Fruit fly (Drosophila melanogaster) whole organism, wandering third instar larva: Measurements from ENCODE around the gene eIF5B.

Experiments used
- CG32264 ChIP-seq: fragments of 200-800 bp; sonication (Bioruptor generic); optimal IDR thresholded peaks from 2 replicates; lab custom pipeline; 2016; ENCODE audit warnings: missing biosample characterization, missing genetic modification characterization
- CG9705 ChIP-seq: fragments of 200-800 bp; sonication (Bioruptor generic); optimal IDR thresholded peaks from 2 replicates; lab custom pipeline; 2018; ENCODE audit warnings: missing biosample characterization, mild to moderate bottlenecking, missing genetic modification characterization
- Dfd ChIP-seq: fragments of >200 bp; optimal IDR thresholded peaks from 2 replicates; lab custom pipeline; 2017; ENCODE audit warnings: missing biosample characterization, missing genetic modification characterization
- HLH106 ChIP-seq: fragments of 200-800 bp; optimal IDR thresholded peaks from 3 replicates; lab custom pipeline; 2019; ENCODE audit warnings: missing biosample characterization, mild to moderate bottlenecking, missing genetic modification characterization, moderate library complexity
- Hr78 ChIP-seq: fragments of >200 bp; optimal IDR thresholded peaks from 2 replicates; lab custom pipeline; 2017; ENCODE audit warnings: missing biosample characterization, missing genetic modification characterization
- Hr83 ChIP-seq: fragments of 200-300 bp; sonication (Bioruptor generic); optimal IDR thresholded peaks from 2 replicates; lab custom pipeline; 2016; ENCODE audit warnings: missing biosample characterization, mild to moderate bottlenecking, missing genetic modification characterization, moderate library complexity; ENCODE audit not compliant: poor library complexity, severe bottlenecking
- Jra ChIP-seq: sonication (Bioruptor generic); optimal IDR thresholded peaks from 2 replicates; lab custom pipeline; 2016; ENCODE audit warnings: missing biosample characterization, missing genetic modification characterization
- br ChIP-seq: fragments of 200-800 bp; sonication (Bioruptor generic); optimal IDR thresholded peaks from 2 replicates; lab custom pipeline; 2016; ENCODE audit warnings: missing biosample characterization, missing genetic modification characterization
- dsf ChIP-seq: sonication (Bioruptor generic); optimal IDR thresholded peaks from 2 replicates; lab custom pipeline; 2016; ENCODE audit warnings: missing biosample characterization, missing genetic modification characterization, borderline replicate concordance
- fru ChIP-seq: fragments of 200-800 bp; sonication (Bioruptor generic); optimal IDR thresholded peaks from 3 replicates; lab custom pipeline; 2016; ENCODE audit warnings: missing biosample characterization, mild to moderate bottlenecking, missing genetic modification characterization
- h ChIP-seq: fragments of 200-800 bp; sonication (Bioruptor generic); optimal IDR thresholded peaks from 3 replicates; lab custom pipeline; 2016; ENCODE audit warnings: missing biosample characterization, mild to moderate bottlenecking, missing genetic modification characterization
- lola ChIP-seq: fragments of >200 bp; optimal IDR thresholded peaks from 2 replicates; lab custom pipeline; 2017; ENCODE audit warnings: missing biosample characterization, missing genetic modification characterization

dm6 chr3L:3397309-3397821, 63.4 kb downstream of the eIF5B start:
- no peak for TF ChIP-seq CG9705
- TF ChIP-seq lola (GFP tag; lab: Kevin White, UChicago), result no peak
- no peak for TF ChIP-seq CG32264 (GFP tag; lab: Kevin White, UChicago)
- TF ChIP-seq br (GFP tag; lab: Kevin White, UChicago), result no peak
- no peak for TF ChIP-seq Dfd
- TF ChIP-seq Hr83 (GFP tag; lab: Kevin White, UChicago), result no peak
- no peak for TF ChIP-seq dsf
- TF ChIP-seq fru (GFP tag; lab: Kevin White, UChicago), result no peak
- no peak for TF ChIP-seq Hr78 (GFP tag; lab: Kevin White, UChicago)
- no peak for TF ChIP-seq Jra (GFP tag; lab: Kevin White, UChicago)
- TF ChIP-seq h (GFP tag; lab: Kevin White, UChicago), result no peak
- no peak for TF ChIP-seq HLH106 (tag; lab: Kevin White, UChicago)
